Worm (Caenorhabditis elegans) whole organism, midembryonic: ENCODE data around the gene K06G5.3.

ENCODE experiments used
- T22C8.4 ChIP-seq: fragments of 200-800 bp; sonication (Bioruptor generic); IDR thresholded peaks from 2 replicates; pipeline ENCODE4 v1.3.6; 2022; ENCODE audit warnings: missing genetic modification characterization, missing compliant biosample characterization
- cog-1 ChIP-seq: sonication (generic microtip); optimal IDR thresholded peaks from 2 replicates; lab custom pipeline; 2016; ENCODE audit warnings: missing genetic modification characterization, missing compliant biosample characterization
- flt-1 ChIP-seq: fragments of 200-800 bp; sonication (Bioruptor generic); IDR thresholded peaks from 2 replicates; pipeline ENCODE4 v1.3.6; 2022; ENCODE audit warnings: missing genetic modification characterization, missing compliant biosample characterization
- klf-2 ChIP-seq: fragments of 200-800 bp; sonication (Bioruptor generic); conservative IDR thresholded peaks from 2 replicates; pipeline ENCODE4 v1.3.6; 2022; ENCODE audit warnings: missing genetic modification reagents, missing genetic modification characterization, missing compliant biosample characterization
- med-1 ChIP-seq: sonication (generic microtip); optimal IDR thresholded peaks from 2 replicates; lab custom pipeline; 2017; ENCODE audit warnings: missing genetic modification characterization, mild to moderate bottlenecking, missing compliant biosample characterization, antibody characterized with exemption, missing genetic modification reagents; ENCODE audit not compliant: insufficient read depth
- ref-1 ChIP-seq: fragments of 200-800 bp; sonication (Bioruptor generic); conservative IDR thresholded peaks from 2 replicates; pipeline ENCODE4 v1.3.6; 2022; ENCODE audit warnings: missing genetic modification reagents, missing genetic modification characterization, missing compliant biosample characterization
- tab-1 ChIP-seq: fragments of 200-800 bp; sonication (Bioruptor generic); IDR thresholded peaks from 2 replicates; pipeline ENCODE4 v1.3.6; 2022; ENCODE audit warnings: missing genetic modification characterization, missing compliant biosample characterization
- ztf-23 ChIP-seq: fragments of 200-800 bp; sonication (Bioruptor generic); IDR thresholded peaks from 2 replicates; pipeline ENCODE4 v1.3.6; 2022; ENCODE audit warnings: missing genetic modification reagents, missing genetic modification characterization, missing compliant biosample characterization
- ztf-29 ChIP-seq: fragments of 200-800 bp; sonication (Bioruptor generic); IDR thresholded peaks from 2 replicates; pipeline ENCODE4 v1.3.6; 2022; ENCODE audit warnings: missing genetic modification reagents, missing genetic modification characterization, missing compliant biosample characterization

K06G5.3 gene

ce11 chrX:14244493-14244892 lies 21.4 kb upstream of the K06G5.3 start:
- TF ChIP-seq ztf-29 (GFP tag; lab: Robert Waterston, UW) (no peak), klf-2 (GFP tag; lab: Robert Waterston, UW) (no peak)

ce11 chrX:14243345-14243961 lies 20.4 kb upstream of the K06G5.3 start, which contains the start of gene K04C1.3:
Gene K04C1.3, minus strand, starts transcription at chrX:14243395.
- TF ChIP-seq flt-1 (GFP tag; lab: Robert Waterston, UW) (no peak), ztf-23 (GFP tag; lab: Robert Waterston, UW) (no peak), tab-1 (GFP tag; lab: Robert Waterston, UW) (no peak), ref-1 (GFP tag; lab: Robert Waterston, UW) (no peak), T22C8.4 (GFP tag; lab: Robert Waterston, UW) (no peak), med-1 (GFP tag; lab: Kevin White, UChicago) (no peak), klf-2 (GFP tag; lab: Robert Waterston, UW) (no peak), ztf-29 (GFP tag; lab: Robert Waterston, UW) (no peak), cog-1 (tag; lab: Kevin White, UChicago) (no peak)

ce11 chrX:14241531-14241930 lies 18.5 kb upstream of the K06G5.3 start:
- TF ChIP-seq klf-2 (GFP tag; lab: Robert Waterston, UW) (no peak), ztf-23 (GFP tag; lab: Robert Waterston, UW) (no peak)

- TF ChIP-seq T22C8.4 (GFP tag; lab: Robert Waterston, UW) (no peak), cog-1 (tag; lab: Kevin White, UChicago) (no peak), ztf-23 (GFP tag; lab: Robert Waterston, UW) (no peak), tab-1 (GFP tag; lab: Robert Waterston, UW) (no peak), ztf-29 (GFP tag; lab: Robert Waterston, UW) (no peak), flt-1 (GFP tag; lab: Robert Waterston, UW) (no peak), ref-1 (GFP tag; lab: Robert Waterston, UW) (no peak), klf-2 (GFP tag; lab: Robert Waterston, UW) (no peak), med-1 (GFP tag; lab: Kevin White, UChicago) (no peak)
Observed at ce11 chrX:14240205-14240604, 17.1 kb upstream of the K06G5.3 start.

ce11 chrX:14238291-14238758 lies 15.3 kb upstream of the K06G5.3 start, which contains the start of gene K04C1.2:
Gene K04C1.2, plus strand, starts transcription at chrX:14238708.
- TF ChIP-seq cog-1 (tag; lab: Kevin White, UChicago) (no peak), tab-1 (GFP tag; lab: Robert Waterston, UW) (no peak), ref-1 (GFP tag; lab: Robert Waterston, UW) (no peak), flt-1 (GFP tag; lab: Robert Waterston, UW) (0 out of 2 replicates have a peak, but pooled peaks have one; percentile 29), med-1 (GFP tag; lab: Kevin White, UChicago) (no peak), ztf-29 (GFP tag; lab: Robert Waterston, UW) (no peak), ztf-23 (GFP tag; lab: Robert Waterston, UW) (no peak), T22C8.4 (GFP tag; lab: Robert Waterston, UW) (peak; percentile 77)

- TF ChIP-seq T22C8.4 (GFP tag; lab: Robert Waterston, UW) (no peak), tab-1 (GFP tag; lab: Robert Waterston, UW) (0 out of 2 replicates have a peak, but pooled peaks have one; percentile 21)
Observed at ce11 chrX:14236121-14236824, 13.2 kb upstream of the K06G5.3 start.

ce11 chrX:14234932-14235331 lies 11.9 kb upstream of the K06G5.3 start, which contains the start of gene srg-37:
Gene srg-37, minus strand, starts transcription at chrX:14235032.
- no peak for TF ChIP-seq med-1 (GFP tag; lab: Kevin White, UChicago)
- no peak for TF ChIP-seq cog-1 (tag; lab: Kevin White, UChicago)
- TF ChIP-seq ztf-29 (GFP tag; lab: Robert Waterston, UW): no peak
- TF ChIP-seq ref-1 (GFP tag; lab: Robert Waterston, UW): no peak
- TF ChIP-seq flt-1 (GFP tag; lab: Robert Waterston, UW): no peak
- no peak for TF ChIP-seq T22C8.4 (GFP tag; lab: Robert Waterston, UW)
- TF ChIP-seq klf-2 (GFP tag; lab: Robert Waterston, UW): no peak
- TF ChIP-seq tab-1 (GFP tag; lab: Robert Waterston, UW): no peak
- TF ChIP-seq ztf-23 (GFP tag; lab: Robert Waterston, UW): no peak

- TF ChIP-seq ztf-29 (GFP tag; lab: Robert Waterston, UW) (no peak), T22C8.4 (GFP tag; lab: Robert Waterston, UW) (no peak), med-1 (GFP tag; lab: Kevin White, UChicago) (no peak), cog-1 (tag; lab: Kevin White, UChicago) (no peak), ref-1 (GFP tag; lab: Robert Waterston, UW) (no peak), ztf-23 (GFP tag; lab: Robert Waterston, UW) (no peak), flt-1 (GFP tag; lab: Robert Waterston, UW) (no peak), klf-2 (GFP tag; lab: Robert Waterston, UW) (no peak), tab-1 (GFP tag; lab: Robert Waterston, UW) (no peak)
Observed at ce11 chrX:14234366-14234765, 11.3 kb upstream of the K06G5.3 start, which contains the start of gene srg-36. Gene srg-36, minus strand, starts transcription at chrX:14234466.

- TF ChIP-seq med-1 (GFP tag; lab: Kevin White, UChicago): no peak
- no peak for TF ChIP-seq klf-2 (GFP tag; lab: Robert Waterston, UW)
- no peak for TF ChIP-seq ref-1 (GFP tag; lab: Robert Waterston, UW)
- no peak for TF ChIP-seq flt-1 (GFP tag; lab: Robert Waterston, UW)
- no peak for TF ChIP-seq ztf-23 (GFP tag; lab: Robert Waterston, UW)
- no peak for TF ChIP-seq T22C8.4 (GFP tag; lab: Robert Waterston, UW)
- no peak for TF ChIP-seq ztf-29 (GFP tag; lab: Robert Waterston, UW)
- TF ChIP-seq cog-1 (tag; lab: Kevin White, UChicago): no peak
- no peak for TF ChIP-seq tab-1 (GFP tag; lab: Robert Waterston, UW)
Observed at ce11 chrX:14231987-14232386, 8.9 kb upstream of the K06G5.3 start.
